Worm (Caenorhabditis elegans) whole organism, L1 larva: ENCODE data around the gene egl-20.

ENCODE experiments used
- irx-1 ChIP-seq: sonication (generic microtip); optimal IDR thresholded peaks from 2 replicates; lab custom pipeline; 2016; ENCODE audit warnings: missing genetic modification characterization, missing compliant biosample characterization
- nhr-76 ChIP-seq: sonication (generic microtip); optimal IDR thresholded peaks from 2 replicates; lab custom pipeline; 2017; ENCODE audit warnings: missing biosample characterization, missing genetic modification characterization
- pax-3 ChIP-seq: fragments of 200-800 bp; sonication (Bioruptor generic); optimal IDR thresholded peaks from 2 replicates; lab custom pipeline; 2018; ENCODE audit warnings: mild to moderate bottlenecking, missing genetic modification characterization, moderate library complexity, missing compliant biosample characterization

- TF ChIP-seq irx-1 (no peak), nhr-76 (tag; lab: Kevin White, UChicago) (no peak), pax-3 (tag; lab: Kevin White, UChicago) (no peak)
Observed at ce11 chrIV:9770798-9771197, 44.5 kb downstream of the egl-20 start.
